Worm (Caenorhabditis elegans) whole organism, late embryonic: Measurements from ENCODE around the gene C35B1.4.

ENCODE experiments used
- ama-1 ChIP-seq: fragments of 150-350 bp; optimal IDR thresholded peaks from 2 replicates; lab custom pipeline; 2014
- ceh-19 ChIP-seq: fragments of 200-800 bp; sonication (Bioruptor generic); optimal IDR thresholded peaks from 2 replicates; lab custom pipeline; 2018; ENCODE audit warnings: mild to moderate bottlenecking, missing genetic modification characterization, missing compliant biosample characterization
- elt-2 ChIP-seq: sonication (generic microtip); optimal IDR thresholded peaks from 2 replicates; lab custom pipeline; 2016; ENCODE audit warnings: missing genetic modification reagents, missing genetic modification characterization, missing compliant biosample characterization
- fkh-10 ChIP-seq: fragments of 150-350 bp; optimal IDR thresholded peaks from 2 replicates; lab custom pipeline; 2014; ENCODE audit warnings: missing biosample characterization, missing genetic modification reagents, missing genetic modification characterization
- hlh-30 ChIP-seq: sonication (generic microtip); optimal IDR thresholded peaks from 2 replicates; lab custom pipeline; 2017; ENCODE audit warnings: antibody characterized with exemption, missing genetic modification characterization, missing compliant biosample characterization; ENCODE audit not compliant: insufficient read depth
- mec-3 ChIP-seq: sonication (generic microtip); optimal IDR thresholded peaks from 2 replicates; lab custom pipeline; 2016; ENCODE audit warnings: borderline replicate concordance, missing genetic modification characterization, missing compliant biosample characterization
- nfya-1 ChIP-seq: sonication (generic microtip); optimal IDR thresholded peaks from 2 replicates; lab custom pipeline; 2017; ENCODE audit warnings: missing genetic modification characterization, mild to moderate bottlenecking, missing compliant biosample characterization, antibody characterized with exemption, moderate library complexity
- pat-9 ChIP-seq: fragments of 200-800 bp; sonication (Bioruptor generic); optimal IDR thresholded peaks from 2 replicates; lab custom pipeline; 2018; ENCODE audit warnings: mild to moderate bottlenecking, missing genetic modification characterization, moderate library complexity, missing compliant biosample characterization
- rnt-1 ChIP-seq: sonication (generic microtip); optimal IDR thresholded peaks from 2 replicates; lab custom pipeline; 2016; ENCODE audit warnings: missing genetic modification characterization, missing compliant biosample characterization
- sdc-2 ChIP-seq: sonication (generic microtip); optimal IDR thresholded peaks from 2 replicates; lab custom pipeline; 2016; ENCODE audit warnings: missing genotype, missing genetic modification characterization, missing compliant biosample characterization
- ttx-3 ChIP-seq: sonication (generic microtip); optimal IDR thresholded peaks from 2 replicates; lab custom pipeline; 2016; ENCODE audit warnings: missing genetic modification reagents, missing genetic modification characterization, missing compliant biosample characterization

ce11 chrIV:4041006-4041405 lies 38.6 kb upstream of the C35B1.4 start:
- TF ChIP-seq ttx-3 (tag; lab: Kevin White, UChicago) (no peak), rnt-1 (tag; lab: Kevin White, UChicago) (no peak), ama-1 (lab: Kevin White, UChicago) (no peak), nfya-1 (no peak), ceh-19 (GFP tag; lab: Kevin White, UChicago) (no peak), fkh-10 (GFP tag; lab: Kevin White, UChicago) (no peak), pat-9 (tag; lab: Kevin White, UChicago) (no peak), elt-2 (tag; lab: Kevin White, UChicago) (no peak), hlh-30 (tag; lab: Kevin White, UChicago) (no peak), mec-3 (tag; lab: Kevin White, UChicago) (no peak), sdc-2 (tag; lab: Kevin White, UChicago) (no peak)
